Fruit fly (Drosophila melanogaster) whole organism, embryonic: ENCODE data around the gene Slip1.

Experiments
- B-H1 ChIP-seq: fragments of 200-800 bp; sonication (Bioruptor generic); IDR thresholded peaks from 3 replicates; pipeline ENCODE4 v1.3.6; 2022; ENCODE audit warnings: missing biosample characterization, missing genetic modification characterization
- Bgb ChIP-seq: fragments of 200-800 bp; sonication (Bioruptor generic); IDR thresholded peaks from 2 replicates; pipeline ENCODE4 v1.3.6; 2022; ENCODE audit warnings: missing biosample characterization, missing genetic modification characterization; ENCODE audit not compliant: partially characterized antibody
- CG11723 ChIP-seq: fragments of 200-800 bp; sonication (Bioruptor generic); optimal IDR thresholded peaks from 2 replicates; lab custom pipeline; 2017; ENCODE audit warnings: missing biosample characterization, mild to moderate bottlenecking, missing genetic modification characterization
- CG1603 ChIP-seq: fragments of 200-800 bp; sonication (Bioruptor generic); optimal IDR thresholded peaks from 2 replicates; lab custom pipeline; 2019; ENCODE audit warnings: missing biosample characterization, mild to moderate bottlenecking, missing genetic modification characterization, moderate library complexity
- CG16815 ChIP-seq: fragments of 200-800 bp; sonication (Bioruptor generic); optimal IDR thresholded peaks from 3 replicates; lab custom pipeline; 2017; ENCODE audit warnings: missing biosample characterization, mild to moderate bottlenecking, missing genetic modification characterization
- CG1832 ChIP-seq: fragments of 200-800 bp; sonication (Bioruptor generic); optimal IDR thresholded peaks from 2 replicates; lab custom pipeline; 2017; ENCODE audit warnings: missing biosample characterization, mild to moderate bottlenecking, missing genetic modification characterization, inconsistent platforms
- CG18476 ChIP-seq: fragments of 200-800 bp; sonication (Bioruptor generic); optimal IDR thresholded peaks from 2 replicates; lab custom pipeline; 2016; ENCODE audit warnings: missing biosample characterization, mild to moderate bottlenecking, missing genetic modification characterization
- CG3726 ChIP-seq: fragments of 200-800 bp; sonication (Bioruptor generic); IDR thresholded peaks from 3 replicates; pipeline ENCODE4, ENCODE4 v1.3.6; 2022; ENCODE audit warnings: missing biosample characterization, missing genetic modification characterization
- CG4404 ChIP-seq: fragments of 200-800 bp; sonication (Bioruptor generic); IDR thresholded peaks from 2 replicates; pipeline ENCODE4 v1.3.6; 2022; ENCODE audit warnings: missing biosample characterization, missing genetic modification characterization
- CG6791 ChIP-seq: fragments of 200-800 bp; sonication (Bioruptor generic); IDR thresholded peaks from 3 replicates; pipeline ENCODE4 v1.3.6; 2022; ENCODE audit warnings: missing biosample characterization, missing genetic modification characterization; ENCODE audit not compliant: partially characterized antibody
- Deaf1 ChIP-seq: fragments of 200-800 bp; optimal IDR thresholded peaks from 3 replicates; lab custom pipeline; 2019; ENCODE audit warnings: missing biosample characterization, mild to moderate bottlenecking, missing genetic modification characterization, moderate library complexity
- Dek ChIP-seq: fragments of 200-800 bp; sonication (Bioruptor generic); optimal IDR thresholded peaks from 3 replicates; lab custom pipeline; 2019; ENCODE audit warnings: missing biosample characterization, mild to moderate bottlenecking, missing genetic modification characterization, moderate library complexity
- Dip3 ChIP-seq: fragments of 200-800 bp; sonication (Bioruptor generic); optimal IDR thresholded peaks from 3 replicates; lab custom pipeline; 2016; ENCODE audit warnings: missing biosample characterization, missing genetic modification characterization
- Doc2 ChIP-seq: fragments of 200-800 bp; sonication (Bioruptor generic); IDR thresholded peaks from 2 replicates; pipeline ENCODE4 v1.3.6; 2022; ENCODE audit warnings: missing biosample characterization, missing genetic modification characterization
- Dp ChIP-seq: fragments of 200-800 bp; sonication (Bioruptor generic); optimal IDR thresholded peaks from 2 replicates; lab custom pipeline; 2018; ENCODE audit warnings: missing biosample characterization, mild to moderate bottlenecking, missing genetic modification characterization, moderate library complexity
- E2f2 ChIP-seq: fragments of 200-800 bp; sonication (Bioruptor generic); IDR thresholded peaks from 2 replicates; pipeline ENCODE4 v1.3.6; 2022; ENCODE audit warnings: missing biosample characterization, missing genetic modification characterization
- Elba2 ChIP-seq: fragments of 200-800 bp; sonication (Bioruptor generic); optimal IDR thresholded peaks from 3 replicates; lab custom pipeline; 2016; ENCODE audit warnings: missing biosample characterization, missing genetic modification characterization
- Ets65A ChIP-seq: fragments of 200-800 bp; sonication (Bioruptor generic); peaks from one replicate; lab custom pipeline; 2016; ENCODE audit warnings: missing biosample characterization, missing genetic modification characterization
- Med ChIP-seq: fragments of 200-800 bp; sonication (Bioruptor generic); peaks from one replicate; lab custom pipeline; 2016; ENCODE audit warnings: missing biosample characterization, missing genetic modification characterization, mild to moderate bottlenecking, inconsistent platforms, moderate library complexity
- Oaz ChIP-seq: fragments of 200-800 bp; sonication (Bioruptor generic); IDR thresholded peaks from 2 replicates; pipeline ENCODE4 v1.3.6; 2022; ENCODE audit warnings: missing biosample characterization, missing genetic modification characterization
- Ptx1 ChIP-seq: fragments of 200-800 bp; sonication (Bioruptor generic); IDR thresholded peaks from 2 replicates; pipeline ENCODE4 v1.3.6; 2022; ENCODE audit warnings: missing biosample characterization, missing genetic modification characterization
- Scr ChIP-seq: fragments of 200-800 bp; sonication (Bioruptor generic); IDR thresholded peaks from 2 replicates; pipeline ENCODE4 v1.3.6; 2022; ENCODE audit warnings: missing biosample characterization, missing genetic modification characterization; ENCODE audit not compliant: partially characterized antibody
- bigmax ChIP-seq: fragments of 200-800 bp; sonication (Bioruptor generic); optimal IDR thresholded peaks from 2 replicates; lab custom pipeline; 2018; ENCODE audit warnings: missing biosample characterization, mild to moderate bottlenecking, missing genetic modification characterization
- chn ChIP-seq: fragments of 200-800 bp; sonication (Bioruptor generic); optimal IDR thresholded peaks from 2 replicates; lab custom pipeline; 2016; ENCODE audit warnings: missing biosample characterization, missing genetic modification characterization
- gfzf ChIP-seq: fragments of 200-800 bp; sonication (Bioruptor generic); optimal IDR thresholded peaks from 2 replicates; lab custom pipeline; 2016; ENCODE audit warnings: missing biosample characterization, mild to moderate bottlenecking, missing genetic modification characterization, moderate library complexity
- gro ChIP-seq: fragments of 200-800 bp; sonication (Bioruptor generic); optimal IDR thresholded peaks from 2 replicates; lab custom pipeline; 2016; ENCODE audit warnings: missing biosample characterization, missing genetic modification characterization
- ken ChIP-seq: fragments of 200-800 bp; sonication (Bioruptor generic); IDR thresholded peaks from 3 replicates; pipeline ENCODE4 v1.3.6; 2022; ENCODE audit warnings: missing biosample characterization, missing genetic modification characterization
- nerfin-1 ChIP-seq: fragments of 200-800 bp; sonication (Bioruptor generic); optimal IDR thresholded peaks from 3 replicates; lab custom pipeline; 2019; ENCODE audit warnings: missing biosample characterization, mild to moderate bottlenecking, missing genetic modification characterization, moderate library complexity
- ro ChIP-seq: fragments of 200-800 bp; sonication (Bioruptor generic); IDR thresholded peaks from 2 replicates; pipeline ENCODE4 v1.3.6; 2022; ENCODE audit warnings: missing biosample characterization, missing genetic modification characterization
- row ChIP-seq: fragments of 200-800 bp; sonication (Bioruptor generic); IDR thresholded peaks from 3 replicates; pipeline ENCODE4 v1.3.6; 2022; ENCODE audit warnings: missing biosample characterization, missing genetic modification characterization
- run ChIP-seq: fragments of 200-800 bp; sonication (Bioruptor generic); optimal IDR thresholded peaks from 3 replicates; lab custom pipeline; 2018; ENCODE audit warnings: missing biosample characterization, mild to moderate bottlenecking, missing genetic modification characterization
- sob ChIP-seq: fragments of 200-800 bp; sonication (Bioruptor generic); IDR thresholded peaks from 2 replicates; pipeline ENCODE4 v1.3.6; 2022; ENCODE audit warnings: missing biosample characterization, missing genetic modification characterization
- stwl ChIP-seq: fragments of 200-800 bp; sonication (Bioruptor generic); optimal IDR thresholded peaks from 3 replicates; lab custom pipeline; 2018; ENCODE audit warnings: missing biosample characterization, mild to moderate bottlenecking, missing genetic modification characterization, moderate library complexity
- tna ChIP-seq: fragments of 200-800 bp; sonication (Bioruptor generic); IDR thresholded peaks from 2 replicates; pipeline ENCODE4 v1.3.6; 2022; ENCODE audit warnings: missing biosample characterization, missing genetic modification characterization; ENCODE audit not compliant: partially characterized antibody
- zen2 ChIP-seq: fragments of 200-800 bp; sonication (Bioruptor generic); IDR thresholded peaks from 3 replicates; pipeline ENCODE4 v1.3.6; 2022; ENCODE audit warnings: missing biosample characterization, missing genetic modification characterization; ENCODE audit not compliant: partially characterized antibody

The Slip1 gene

dm6 chr4:646414-647016, 16.9 kb upstream of the Slip1 start, which contains the start of gene Ekar (continued):
- TF ChIP-seq CG16815 (GFP tag; lab: Kevin White, UChicago) (no peak), CG3726 (GFP tag; lab: Robert Waterston, UW) (no peak), Elba2 (GFP tag; lab: Kevin White, UChicago) (no peak), B-H1 (no peak), CG1603 (tag; lab: Kevin White, UChicago) (no peak), sob (GFP tag; lab: Robert Waterston, UW) (no peak), Deaf1 (no peak), bigmax (no peak), run (no peak), Dip3 (GFP tag; lab: Kevin White, UChicago) (no peak), CG11723 (peak; percentile 28), gfzf (peak; percentile 14), stwl (tag; lab: Kevin White, UChicago) (peak; percentile 3), Oaz (no peak), ken (GFP tag; lab: Robert Waterston, UW) (no peak), ro (GFP tag; lab: Robert Waterston, UW) (no peak)

DNA sequence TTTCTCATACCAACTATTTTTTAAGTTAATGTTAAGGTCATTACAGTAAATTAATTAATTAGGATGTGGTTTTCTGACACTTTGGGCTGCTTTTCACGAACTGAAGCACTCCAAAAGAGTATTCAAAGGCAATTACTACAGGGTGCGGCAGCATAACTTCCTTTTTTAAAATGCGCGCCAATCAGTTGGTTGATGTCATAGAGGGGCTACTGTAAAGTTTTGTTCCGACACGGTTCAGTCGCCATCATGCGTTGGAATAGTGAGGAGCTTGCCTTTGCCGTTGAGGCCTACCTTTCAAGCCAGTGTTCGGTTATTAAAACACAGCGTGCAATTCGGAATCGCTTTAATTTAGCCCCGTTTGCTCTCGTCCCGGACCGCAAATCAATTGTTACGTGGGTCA, 16.0 kb upstream of the Slip1 start:
- no peak for TF ChIP-seq Dek (tag; lab: Kevin White, UChicago)
- no peak for TF ChIP-seq zen2
- TF ChIP-seq CG1832 (GFP tag; lab: Kevin White, UChicago): no peak
- TF ChIP-seq tna: peak; percentile 45; the same call in 1 of the 2 replicates
- TF ChIP-seq chn (GFP tag; lab: Kevin White, UChicago): no peak
- TF ChIP-seq Med: peak; percentile 57
- TF ChIP-seq nerfin-1 (tag; lab: Kevin White, UChicago): no peak
- peak; percentile 14 for TF ChIP-seq Dp (GFP tag; lab: Kevin White, UChicago)
- TF ChIP-seq CG18476 (GFP tag; lab: Kevin White, UChicago): peak; percentile 29
- TF ChIP-seq Deaf1: no peak
- 0 out of 2 replicates have a peak, but pooled peaks have one; percentile 23 for TF ChIP-seq Scr (GFP tag; lab: Robert Waterston, UW)
- peak; percentile 83 for TF ChIP-seq Ets65A (GFP tag; lab: Kevin White, UChicago)
- TF ChIP-seq E2f2 (GFP tag; lab: Robert Waterston, UW): peak; percentile 67
- 0 out of 3 replicates have a peak, but pooled peaks have one; percentile 18 for TF ChIP-seq row (GFP tag; lab: Robert Waterston, UW)
- TF ChIP-seq, all 482 proteins: peak for 8

dm6 chr4:659058-659588, 4.3 kb upstream of the Slip1 start:
- TF ChIP-seq Bgb (0 out of 2 replicates have a peak, but pooled peaks have one; percentile 13), gro (GFP tag; lab: Kevin White, UChicago) (no peak), CG4404 (GFP tag; lab: Robert Waterston, UW) (no peak), Doc2 (GFP tag; lab: Robert Waterston, UW) (no peak), CG6791 (GFP tag; lab: Robert Waterston, UW) (0 out of 3 replicates have a peak, but pooled peaks have one; percentile 31), Med (peak; percentile 66), Ptx1 (GFP tag; lab: Robert Waterston, UW) (no peak)
